Fruit fly (Drosophila melanogaster) whole organism, pupa: ENCODE data around the gene GC1.
A peak's percentile ranks its signal among the peaks of the same experiment; 100 is the strongest.

Source experiments
- CG10348 ChIP-seq: fragments of 200-800 bp; sonication (Bioruptor generic); IDR thresholded peaks from 2 replicates; pipeline ENCODE4 v1.3.6; 2022; ENCODE audit warnings: missing biosample characterization, missing genetic modification characterization
- CG14655 ChIP-seq: fragments of 200-800 bp; sonication (Bioruptor generic); optimal IDR thresholded peaks from 3 replicates; lab custom pipeline; 2017; ENCODE audit warnings: mild to moderate bottlenecking, missing biosample characterization, missing genetic modification reagents, missing genetic modification characterization
- CG32121 ChIP-seq: fragments of 200-800 bp; sonication (Bioruptor generic); IDR thresholded peaks from 2 replicates; pipeline ENCODE4 v1.3.6; 2022; ENCODE audit warnings: missing biosample characterization, missing genetic modification characterization
- CG34367 ChIP-seq: fragments of 200-800 bp; sonication (Bioruptor generic); optimal IDR thresholded peaks from 2 replicates; lab custom pipeline; 2018; ENCODE audit warnings: missing biosample characterization, mild to moderate bottlenecking, missing genetic modification characterization
- CG9948 ChIP-seq: fragments of 200-800 bp; sonication (Bioruptor generic); optimal IDR thresholded peaks from 2 replicates; lab custom pipeline; 2018; ENCODE audit warnings: missing biosample characterization, mild to moderate bottlenecking, missing genetic modification characterization, moderate library complexity
- EcR ChIP-seq: fragments of 200-800 bp; sonication (Bioruptor generic); optimal IDR thresholded peaks from 3 replicates; lab custom pipeline; 2019; ENCODE audit warnings: missing biosample characterization, missing genetic modification characterization, mild to moderate bottlenecking, moderate library complexity, missing genetic modification reagents
- Ets98B ChIP-seq: fragments of 200-800 bp; sonication (Bioruptor generic); IDR thresholded peaks from 2 replicates; pipeline ENCODE4 v1.3.6; 2022; ENCODE audit warnings: missing biosample characterization, missing genetic modification characterization
- Pif1A ChIP-seq: fragments of 200-800 bp; sonication (Bioruptor generic); optimal IDR thresholded peaks from 3 replicates; lab custom pipeline; 2016; ENCODE audit warnings: missing biosample characterization, missing genetic modification characterization
- Snoo ChIP-seq: fragments of 200-800 bp; sonication (Bioruptor generic); optimal IDR thresholded peaks from 3 replicates; lab custom pipeline; 2017; ENCODE audit warnings: missing biosample characterization, mild to moderate bottlenecking, missing genetic modification characterization, inconsistent platforms
- fd96Ca ChIP-seq: fragments of 200-800 bp; sonication (Bioruptor generic); IDR thresholded peaks from 3 replicates; pipeline ENCODE4 v1.3.6; 2022; ENCODE audit warnings: missing biosample characterization, missing genetic modification characterization

dm6 chr3R:11973826-11974225 lies 6.3 kb downstream of the GC1 start:
- TF ChIP-seq fd96Ca (no peak), CG14655 (GFP tag; lab: Kevin White, UChicago) (no peak), Snoo (tag; lab: Kevin White, UChicago) (no peak), Ets98B (GFP tag; lab: Robert Waterston, UW) (no peak), EcR (GFP tag; lab: Kevin White, UChicago) (peak; percentile 24), CG10348 (no peak), CG34367 (tag; lab: Kevin White, UChicago) (no peak), Pif1A (no peak), CG9948 (no peak), CG32121 (GFP tag; lab: Robert Waterston, UW) (no peak)
